Worm (Caenorhabditis elegans) whole organism, L3 larva: ENCODE measurements around the gene ceh-79.

Source experiments
- R02D3.7 ChIP-seq: fragments of 150-350 bp; optimal IDR thresholded peaks from 2 replicates; lab custom pipeline; 2014; ENCODE audit warnings: missing biosample characterization, missing genetic modification characterization
- ceh-16 ChIP-seq: sonication (generic microtip); optimal IDR thresholded peaks from 2 replicates; lab custom pipeline; 2017; ENCODE audit warnings: missing biosample characterization, missing genetic modification characterization
- ceh-28 ChIP-seq: fragments of 150-350 bp; optimal IDR thresholded peaks from 2 replicates; lab custom pipeline; 2014; ENCODE audit warnings: missing biosample characterization, missing genetic modification reagents, missing genetic modification characterization
- ceh-82 ChIP-seq: fragments of 150-350 bp; optimal IDR thresholded peaks from 2 replicates; lab custom pipeline; 2014; ENCODE audit warnings: missing biosample characterization, missing genetic modification characterization
- egl-27 ChIP-seq: sonication (generic microtip); optimal IDR thresholded peaks from 4 replicates; lab custom pipeline; 2017; ENCODE audit warnings: missing biosample characterization, missing genetic modification reagents, missing genetic modification characterization
- egl-5 ChIP-seq: fragments of 150-350 bp; optimal IDR thresholded peaks from 2 replicates; lab custom pipeline; 2017; ENCODE audit warnings: missing biosample characterization, missing genetic modification reagents, missing genetic modification characterization, inconsistent platforms
- elt-1 ChIP-seq: fragments of 150-350 bp; optimal IDR thresholded peaks from 2 replicates; lab custom pipeline; 2014; ENCODE audit warnings: missing biosample characterization, missing genetic modification characterization
- elt-2 ChIP-seq: sonication (generic microtip); optimal IDR thresholded peaks from 2 replicates; lab custom pipeline; 2016; ENCODE audit warnings: missing genetic modification reagents, mild to moderate bottlenecking, missing genetic modification characterization, missing compliant biosample characterization
- elt-3 ChIP-seq, 3 experiments: fragments of 150-350 bp in 1 of 3; sonication (generic microtip) in 2 of 3; optimal IDR thresholded peaks; 2 replicates in 2 of 3; 4 replicates in 1 of 3; lab custom pipeline; 2014 to 2017; ENCODE audit warnings: missing biosample characterization in 3 of 3, missing genetic modification characterization in 3 of 3
- eor-1 ChIP-seq, 2 experiments: fragments of 150-350 bp; optimal IDR thresholded peaks; 2 replicates each; lab custom pipeline; 2014 to 2018; ENCODE audit warnings: missing biosample characterization in 2 of 2, missing genetic modification characterization in 2 of 2
- fkh-10 ChIP-seq: sonication (generic microtip); optimal IDR thresholded peaks from 2 replicates; lab custom pipeline; 2017; ENCODE audit warnings: missing biosample characterization, missing genetic modification reagents, missing genetic modification characterization
- fkh-2 ChIP-seq: fragments of 150-350 bp; optimal IDR thresholded peaks from 2 replicates; lab custom pipeline; 2014; ENCODE audit warnings: missing biosample characterization, missing genetic modification reagents, missing genetic modification characterization
- fos-1 ChIP-seq: fragments of 150-350 bp; optimal IDR thresholded peaks from 2 replicates; lab custom pipeline; 2014; ENCODE audit warnings: missing biosample characterization, missing genetic modification characterization
- hmg-11 ChIP-seq: sonication (generic microtip); optimal IDR thresholded peaks from 2 replicates; lab custom pipeline; 2016; ENCODE audit warnings: missing genetic modification characterization, missing compliant biosample characterization
- jun-1 ChIP-seq: fragments of 150-350 bp; optimal IDR thresholded peaks from 2 replicates; lab custom pipeline; 2014; ENCODE audit warnings: missing biosample characterization, missing genetic modification reagents, missing genetic modification characterization
- lin-15B ChIP-seq: fragments of 150-350 bp; optimal IDR thresholded peaks from 2 replicates; lab custom pipeline; 2014; ENCODE audit warnings: missing biosample characterization, missing genetic modification characterization
- lin-39 ChIP-seq: fragments of 150-350 bp; optimal IDR thresholded peaks from 2 replicates; lab custom pipeline; 2018; ENCODE audit warnings: missing biosample characterization, missing genetic modification reagents, missing genetic modification characterization
- lsy-12 ChIP-seq: sonication (generic microtip); optimal IDR thresholded peaks from 2 replicates; lab custom pipeline; 2016; ENCODE audit warnings: mild to moderate bottlenecking, missing genetic modification characterization, missing compliant biosample characterization
- mdl-1 ChIP-seq: fragments of 150-350 bp; optimal IDR thresholded peaks from 2 replicates; lab custom pipeline; 2014; ENCODE audit warnings: missing biosample characterization, missing genetic modification characterization
- nfya-1 ChIP-seq: sonication (generic microtip); optimal IDR thresholded peaks from 2 replicates; lab custom pipeline; 2017; ENCODE audit warnings: missing genetic modification characterization, mild to moderate bottlenecking, missing compliant biosample characterization, antibody characterized with exemption, moderate library complexity; ENCODE audit not compliant: insufficient read depth
- nhr-11 ChIP-seq: fragments of 150-350 bp; optimal IDR thresholded peaks from 2 replicates; lab custom pipeline; 2014; ENCODE audit warnings: missing biosample characterization, missing genetic modification characterization
- nhr-12 ChIP-seq: fragments of 150-350 bp; optimal IDR thresholded peaks from 2 replicates; lab custom pipeline; 2014; ENCODE audit warnings: missing biosample characterization, missing genetic modification characterization
- nhr-23 ChIP-seq: fragments of 150-350 bp; optimal IDR thresholded peaks from 2 replicates; lab custom pipeline; 2014; ENCODE audit warnings: missing biosample characterization, missing genetic modification reagents, missing genetic modification characterization
- nhr-237 ChIP-seq: fragments of 150-350 bp; optimal IDR thresholded peaks from 2 replicates; lab custom pipeline; 2014; ENCODE audit warnings: missing biosample characterization, missing genetic modification characterization
- nhr-25 ChIP-seq: sonication (generic microtip); optimal IDR thresholded peaks from 2 replicates; lab custom pipeline; 2017; ENCODE audit warnings: missing biosample characterization, missing genetic modification characterization
- nhr-43 ChIP-seq: sonication (generic microtip); optimal IDR thresholded peaks from 2 replicates; lab custom pipeline; 2016; ENCODE audit warnings: mild to moderate bottlenecking, missing genetic modification characterization, missing compliant biosample characterization; ENCODE audit not compliant: poor library complexity, severe bottlenecking
- nhr-67 ChIP-seq: fragments of 150-350 bp; optimal IDR thresholded peaks from 2 replicates; lab custom pipeline; 2014; ENCODE audit warnings: missing biosample characterization, missing genetic modification characterization
- nhr-76 ChIP-seq: fragments of 150-350 bp; sonication (generic microtip); optimal IDR thresholded peaks from 5 replicates; lab custom pipeline; 2014; ENCODE audit warnings: missing biosample characterization, missing genetic modification characterization
- nhr-77 ChIP-seq: fragments of 150-350 bp; optimal IDR thresholded peaks from 2 replicates; lab custom pipeline; 2014; ENCODE audit warnings: missing biosample characterization, missing genetic modification characterization
- pha-4 ChIP-seq: fragments of 150-350 bp; optimal IDR thresholded peaks from 2 replicates; lab custom pipeline; 2014; ENCODE audit warnings: missing biosample characterization, missing genetic modification reagents, missing genetic modification characterization
- pqm-1 ChIP-seq: fragments of 150-350 bp; optimal IDR thresholded peaks from 2 replicates; lab custom pipeline; 2017; ENCODE audit warnings: missing biosample characterization, missing genetic modification characterization, inconsistent platforms
- sea-2 ChIP-seq: fragments of 150-350 bp; sonication (generic microtip); optimal IDR thresholded peaks from 4 replicates; lab custom pipeline; 2014; ENCODE audit warnings: missing biosample characterization, missing genetic modification reagents, missing genetic modification characterization
- skn-1 ChIP-seq: fragments of 150-350 bp; optimal IDR thresholded peaks from 2 replicates; lab custom pipeline; 2014; ENCODE audit warnings: missing biosample characterization, missing genetic modification characterization
- tbx-2 ChIP-seq: sonication (generic microtip); optimal IDR thresholded peaks from 2 replicates; lab custom pipeline; 2016; ENCODE audit warnings: mild to moderate bottlenecking, missing genetic modification characterization, missing compliant biosample characterization
- unc-62 ChIP-seq: fragments of 150-350 bp; sonication (generic microtip); optimal IDR thresholded peaks from 4 replicates; lab custom pipeline; 2014; ENCODE audit warnings: missing biosample characterization, missing genetic modification reagents, missing genetic modification characterization
- zag-1 ChIP-seq: fragments of 150-350 bp; optimal IDR thresholded peaks from 2 replicates; lab custom pipeline; 2014; ENCODE audit warnings: missing biosample characterization, missing genetic modification characterization
- ztf-11 ChIP-seq: fragments of 150-350 bp; optimal IDR thresholded peaks from 2 replicates; lab custom pipeline; 2014; ENCODE audit warnings: missing biosample characterization, missing genetic modification characterization
- ztf-4 ChIP-seq: fragments of 150-350 bp; optimal IDR thresholded peaks from 2 replicates; lab custom pipeline; 2014; ENCODE audit warnings: missing biosample characterization, missing genetic modification characterization

ceh-79 gene

DNA sequence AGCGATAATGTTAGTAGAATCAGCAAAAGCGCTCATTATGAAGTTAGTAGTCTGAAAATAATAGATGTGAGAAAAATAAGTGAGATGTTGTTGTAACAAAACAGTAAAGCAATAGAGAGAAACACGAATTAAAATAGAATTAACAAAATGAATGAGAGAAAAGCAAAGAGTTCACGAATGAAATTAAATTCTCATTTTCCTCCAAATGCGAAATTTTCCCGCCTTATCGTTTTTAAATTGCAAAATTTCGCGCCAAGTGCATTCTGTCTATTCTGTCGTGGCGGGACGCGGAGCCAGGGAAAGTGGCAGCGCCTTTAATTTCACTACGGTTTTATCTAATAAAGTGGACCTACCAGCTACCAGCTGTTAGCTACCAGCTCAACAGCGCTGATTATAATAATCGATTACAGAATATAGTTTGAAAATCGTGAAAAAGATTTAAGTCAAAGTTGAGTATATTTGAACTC, 10.6 kb downstream of the ceh-79 start, which contains the start of gene nasp-2:
Gene nasp-2 (minus strand): TSS at position 51 of the 467 bp plus-strand sequence.
- TF ChIP-seq nhr-43 (tag; lab: Kevin White, UChicago) (peak; percentile 3), lin-15B (peak; percentile 44), nhr-76 (tag; lab: Kevin White, UChicago) (no peak), ceh-28 (tag; lab: Kevin White, UChicago) (no peak), pha-4 (tag; lab: Kevin White, UChicago) (peak; percentile 37), ceh-82 (no peak), pqm-1 (no peak), nfya-1 (tag; lab: Kevin White, UChicago) (no peak), unc-62 (no peak), fkh-10 (GFP tag; lab: Kevin White, UChicago) (no peak), nhr-12 (no peak), sea-2 (GFP tag; lab: Kevin White, UChicago) (no peak), fos-1 (no peak), egl-27 (tag; lab: Kevin White, UChicago) (no peak), nhr-11 (no peak), elt-2 (tag; lab: Kevin White, UChicago) (peak; percentile 20), skn-1 (tag; lab: Kevin White, UChicago) (no peak), R02D3.7 (tag; lab: Kevin White, UChicago) (no peak), nhr-23 (no peak), eor-1 (tag; optimal IDR thresholded peaks at IDR 0.05; lab: Kevin White, UChicago) (no peak), egl-5 (no peak), lsy-12 (no peak), tbx-2 (tag; lab: Kevin White, UChicago) (no peak), hmg-11 (tag; lab: Kevin White, UChicago) (no peak)

DNA sequence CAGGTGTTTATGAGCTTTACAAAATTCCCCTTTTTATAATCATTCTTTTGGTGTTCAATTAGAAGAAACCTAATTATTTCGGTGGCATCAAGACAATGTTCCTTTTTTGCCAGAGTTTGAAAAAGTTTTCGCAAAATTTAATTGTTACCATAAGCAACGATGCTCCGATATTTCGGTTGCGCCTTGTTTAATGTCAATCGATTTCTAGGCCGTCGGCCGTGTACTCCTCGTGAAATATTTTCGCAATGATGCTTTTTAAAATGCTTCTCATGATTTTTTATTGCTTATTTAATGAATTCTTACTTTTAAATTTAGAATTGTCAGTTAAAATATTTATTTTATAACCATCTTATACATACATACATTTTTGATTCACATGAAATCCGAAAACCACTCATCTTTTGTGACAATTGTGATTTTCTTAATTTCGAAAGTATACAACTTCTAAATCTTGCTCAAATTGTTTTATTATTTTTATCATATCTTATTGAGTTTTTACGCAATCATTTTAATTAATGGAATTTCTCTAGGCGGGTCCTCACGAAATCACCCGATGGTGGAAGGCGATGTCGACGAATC, 11.5 kb downstream of the ceh-79 start, which contains the start of gene C50B6.3:
Gene C50B6.3 (plus strand): TSS at position 529 of the 579 bp plus-strand sequence.
- TF ChIP-seq pqm-1 (peak; percentile 19), hmg-11 (tag; lab: Kevin White, UChicago) (peak; percentile 28), ceh-82 (peak; percentile 29), ztf-11 (tag; lab: Kevin White, UChicago) (no peak), ceh-16 (tag; lab: Kevin White, UChicago) (no peak), lin-15B (peak; percentile 94), elt-1 (tag; lab: Kevin White, UChicago) (peak; percentile 42), ceh-28 (tag; lab: Kevin White, UChicago) (peak; percentile 53), egl-5 (peak; percentile 68), pha-4 (tag; lab: Kevin White, UChicago) (peak; percentile 83), R02D3.7 (tag; lab: Kevin White, UChicago) (peak; percentile 35), jun-1 (peak; percentile 52), nhr-25 (tag; lab: Kevin White, UChicago) (peak; percentile 63), nhr-237 (tag; lab: Kevin White, UChicago) (no peak), elt-2 (tag; lab: Kevin White, UChicago) (peak; percentile 14), lsy-12 (peak; percentile 82), skn-1 (tag; lab: Kevin White, UChicago) (peak; percentile 2), nfya-1 (tag; lab: Kevin White, UChicago) (peak; percentile 78), nhr-43 (tag; lab: Kevin White, UChicago) (peak; percentile 94), tbx-2 (tag; lab: Kevin White, UChicago) (peak; percentile 4), nhr-12 (no peak), lin-39 (tag; lab: Kevin White, UChicago) (peak; percentile 75), mdl-1 (no peak), nhr-23 (peak; percentile 90)

ce11 chrV:13317911-13318502, 16.4 kb downstream of the ceh-79 start, which contains the start of the genes col-161 and srh-18:
col-161 (minus strand) TSS chrV:13318011.
srh-18 (plus strand) TSS chrV:13318452.
- TF ChIP-seq nhr-25 (tag; lab: Kevin White, UChicago) (peak; percentile 10), nhr-76 (tag; lab: Kevin White, UChicago) (no peak), nhr-77 (tag; lab: Kevin White, UChicago) (no peak)

- TF ChIP-seq ztf-4 (tag; lab: Kevin White, UChicago) (no peak), tbx-2 (tag; lab: Kevin White, UChicago) (no peak), nhr-23 (no peak), nhr-77 (tag; lab: Kevin White, UChicago) (no peak), zag-1 (tag; lab: Kevin White, UChicago) (no peak), pqm-1 (no peak), mdl-1 (no peak), nhr-67 (tag; lab: Kevin White, UChicago) (no peak), fkh-2 (tag; lab: Kevin White, UChicago) (no peak), nhr-43 (tag; lab: Kevin White, UChicago) (no peak), elt-3 (tag; optimal IDR thresholded peaks at IDR 0.05; lab: Kevin White, UChicago) (no peak), lin-15B (no peak), nhr-25 (tag; lab: Kevin White, UChicago) (no peak), ceh-82 (no peak), lsy-12 (no peak)
Observed at ce11 chrV:13320676-13321075, 19.0 kb downstream of the ceh-79 start, which contains the start of gene srh-15. srh-15 (plus strand) TSS chrV:13320976.
